Worm (Caenorhabditis elegans) whole organism, young adult: ENCODE results near the gene sri-21.

Experiments used
- Y79H2A.3 ChIP-seq: fragments of 200-800 bp; sonication (Bioruptor generic); conservative IDR thresholded peaks from 2 replicates; pipeline ENCODE4 v1.3.6; 2022; ENCODE audit warnings: missing genetic modification reagents, missing genetic modification characterization, missing compliant biosample characterization
- ZK185.1 ChIP-seq: sonication (generic microtip); optimal IDR thresholded peaks from 2 replicates; lab custom pipeline; 2016; ENCODE audit warnings: mild to moderate bottlenecking, missing genetic modification characterization, missing compliant biosample characterization; ENCODE audit not compliant: poor library complexity, severe bottlenecking
- akir-1 ChIP-seq: fragments of 200-800 bp; sonication (Bioruptor generic); optimal IDR thresholded peaks from 2 replicates; lab custom pipeline; 2018; ENCODE audit warnings: mild to moderate bottlenecking, missing genetic modification characterization, moderate library complexity, missing compliant biosample characterization
- ama-1 ChIP-seq, 3 experiments: fragments of 150-350 bp in 1 of 3; sonication (generic microtip) in 2 of 3; optimal IDR thresholded peaks; 2 replicates each; lab custom pipeline; 2014 to 2018; ENCODE audit warnings: missing biosample characterization in 2 of 3, missing genetic modification characterization in 2 of 3, missing genetic modification reagents in 2 of 3
- bed-1 ChIP-seq: fragments of 200-800 bp; sonication (Bioruptor generic); IDR thresholded peaks from 2 replicates; pipeline ENCODE4 v1.3.6; 2022; ENCODE audit warnings: missing genetic modification reagents, missing genetic modification characterization, missing compliant biosample characterization
- die-1 ChIP-seq: sonication (generic microtip); optimal IDR thresholded peaks from 2 replicates; lab custom pipeline; 2016; ENCODE audit warnings: missing genotype, mild to moderate bottlenecking, missing genetic modification characterization, missing compliant biosample characterization
- egl-18 ChIP-seq: fragments of 200-800 bp; sonication (Bioruptor generic); IDR thresholded peaks from 2 replicates; pipeline ENCODE4 v1.3.6; 2022; ENCODE audit warnings: missing genetic modification reagents, missing genetic modification characterization, missing compliant biosample characterization
- madf-6 ChIP-seq: fragments of 200-800 bp; sonication (Bioruptor generic); IDR thresholded peaks from 2 replicates; pipeline ENCODE4 v1.3.6; 2022; ENCODE audit warnings: missing genetic modification reagents, missing genetic modification characterization, missing compliant biosample characterization
- nfya-1 ChIP-seq: sonication (generic microtip); optimal IDR thresholded peaks from 2 replicates; lab custom pipeline; 2017; ENCODE audit warnings: antibody characterized with exemption, missing compliant biosample characterization, missing genetic modification characterization, borderline replicate concordance; ENCODE audit not compliant: insufficient read depth
- nhr-90 ChIP-seq: sonication (generic microtip); optimal IDR thresholded peaks from 2 replicates; lab custom pipeline; 2016; ENCODE audit warnings: missing genotype, mild to moderate bottlenecking, missing genetic modification characterization, missing compliant biosample characterization
- rcor-1 ChIP-seq: fragments of 200-800 bp; sonication (Bioruptor generic); IDR thresholded peaks from 2 replicates; pipeline ENCODE4 v1.3.6; 2022; ENCODE audit warnings: missing genetic modification reagents, missing genetic modification characterization, missing compliant biosample characterization
- sdz-38 ChIP-seq: sonication (generic microtip); optimal IDR thresholded peaks from 2 replicates; lab custom pipeline; 2016; ENCODE audit warnings: missing genotype, missing genetic modification characterization, missing compliant biosample characterization

DNA sequence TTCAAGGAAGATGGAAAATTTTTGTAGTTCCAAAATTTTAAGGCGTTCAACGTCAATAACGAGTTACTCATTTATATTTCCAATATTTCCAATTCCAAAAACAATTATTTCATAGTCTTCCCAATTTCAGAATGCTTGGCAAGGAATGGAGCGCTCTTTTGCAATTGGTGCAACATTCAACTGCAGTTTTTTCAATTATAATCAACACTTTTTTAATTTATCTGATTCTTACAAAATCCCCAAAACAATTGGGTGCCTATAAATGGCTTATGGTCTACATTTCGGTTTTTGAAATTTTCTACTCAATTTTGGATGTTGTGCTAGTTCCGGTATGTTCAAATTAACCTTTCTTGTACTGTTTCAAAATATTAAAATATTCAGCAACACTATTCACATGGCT lies 42.0 kb upstream of the sri-21 start, which contains the start of gene str-225:
- TF ChIP-seq ZK185.1 (tag; lab: Kevin White, UChicago) (no peak), sdz-38 (tag; lab: Kevin White, UChicago) (no peak), madf-6 (GFP tag; lab: Robert Waterston, UW) (no peak), rcor-1 (no peak), nhr-90 (tag; lab: Kevin White, UChicago) (no peak), egl-18 (GFP tag; lab: Robert Waterston, UW) (no peak), nfya-1 (tag; lab: Kevin White, UChicago) (no peak), bed-1 (GFP tag; lab: Robert Waterston, UW) (no peak), ama-1 (optimal IDR thresholded peaks at IDR 0.05; lab: Kevin White, UChicago) (no peak), ama-1 (GFP tag; optimal IDR thresholded peaks at IDR 0.05; lab: Kevin White, UChicago) (no peak), Y79H2A.3 (GFP tag; lab: Robert Waterston, UW) (no peak), akir-1 (no peak), die-1 (no peak)
